Fruit fly (Drosophila melanogaster): ENCODE data around the gene IP3K1.

The IP3K1 gene

dm6 chr2L:9782176-9782581 lies at the start of gene IP3K1 (continued):
- TF ChIP-seq CG16779 (tag; optimal IDR thresholded peaks at IDR 0.05) (peak; percentile 76), OdsH (GFP tag; optimal IDR thresholded peaks at IDR 0.05) (no peak), Eip93F (GFP tag; optimal IDR thresholded peaks at IDR 0.05) (peak; percentile 62), Sox14 (GFP tag; optimal IDR thresholded peaks at IDR 0.05) (peak; percentile 60), fd59A (GFP tag; optimal IDR thresholded peaks at IDR 0.05) (peak; percentile 2), spab (GFP tag; optimal IDR thresholded peaks at IDR 0.05) (peak; percentile 31), Smox (GFP tag; optimal IDR thresholded peaks at IDR 0.05) (no peak), esn (GFP tag; optimal IDR thresholded peaks at IDR 0.05) (peak; percentile 57)

dm6 chr2L:9734134-9734533 lies 48.0 kb upstream of the IP3K1 start:
- TF ChIP-seq CG4318 (GFP tag; optimal IDR thresholded peaks at IDR 0.05) = no peak
- TF ChIP-seq Sox15 (GFP tag; optimal IDR thresholded peaks at IDR 0.05) = no peak
- TF ChIP-seq CG7368 (GFP tag; optimal IDR thresholded peaks at IDR 0.05) = peak; percentile 37
- peak; percentile 77 for TF ChIP-seq Eip78C (GFP tag)
- TF ChIP-seq achi (GFP tag; optimal IDR thresholded peaks at IDR 0.05) = peak; percentile 15
- TF ChIP-seq CG10669 (GFP tag; optimal IDR thresholded peaks at IDR 0.05) = peak; percentile 20
- TF ChIP-seq dac (GFP tag; optimal IDR thresholded peaks at IDR 0.05) = no peak
- peak; percentile 26 for TF ChIP-seq CG1621 (tag; optimal IDR thresholded peaks at IDR 0.05)
- TF ChIP-seq CG31627 (GFP tag; optimal IDR thresholded peaks at IDR 0.05) = no peak
- no peak for TF ChIP-seq Sox102F (GFP tag; optimal IDR thresholded peaks at IDR 0.05)
- peak; percentile 44; the same call in 1 of the 3 replicates for TF ChIP-seq CG6163 (GFP tag; IDR thresholded peaks at IDR 0.05)
- TF ChIP-seq Hr4 (GFP tag; optimal IDR thresholded peaks at IDR 0.05) = no peak
- peak in 1 of 2 experiments; percentile 8 for TF ChIP-seq ss (GFP tag; optimal IDR thresholded peaks at IDR 0.05)
- TF ChIP-seq eg (GFP tag; IDR thresholded peaks at IDR 0.05) = 0 out of 3 replicates have a peak, but pooled peaks have one; percentile 21
- TF ChIP-seq CG6854 (GFP tag; optimal IDR thresholded peaks at IDR 0.05) = peak; percentile 25
- peak; percentile 47 for TF ChIP-seq CG3919 (GFP tag; optimal IDR thresholded peaks at IDR 0.05)
- TF ChIP-seq CG34406 (GFP tag; optimal IDR thresholded peaks at IDR 0.05) = peak; percentile 38
- peak; percentile 21 for TF ChIP-seq CG8632 (GFP tag; optimal IDR thresholded peaks at IDR 0.05)
- TF ChIP-seq pdm3 (GFP tag; optimal IDR thresholded peaks at IDR 0.05) = peak; percentile 19
- TF ChIP-seq salr (GFP tag; optimal IDR thresholded peaks at IDR 0.05) = peak in 1 of 2 experiments; percentile 28

dm6 chr2L:9736000-9736695 lies 46.0 kb upstream of the IP3K1 start, which contains the start of gene CG13117:
Gene CG13117 (plus strand): TSS chr2L:9736645.
- TF ChIP-seq CG4318 (GFP tag; optimal IDR thresholded peaks at IDR 0.05) (peak; percentile 40), CG6808 (GFP tag; optimal IDR thresholded peaks at IDR 0.05) (peak; percentile 50), dsx (GFP tag; optimal IDR thresholded peaks at IDR 0.05; ENCODE audit: poor library complexity, severe bottlenecking) (no peak), Blimp-1 (GFP tag; optimal IDR thresholded peaks at IDR 0.05) (peak; percentile 12), Smox (GFP tag; optimal IDR thresholded peaks at IDR 0.05) (peak; percentile 37), vri (GFP tag; optimal IDR thresholded peaks at IDR 0.05) (no peak), achi (GFP tag; optimal IDR thresholded peaks at IDR 0.05) (peak; percentile 12), Sox14 (GFP tag; optimal IDR thresholded peaks at IDR 0.05) (peak; percentile 29), CG16779 (tag; optimal IDR thresholded peaks at IDR 0.05) (no peak), CG31627 (GFP tag; optimal IDR thresholded peaks at IDR 0.05) (peak; percentile 59), CG3032 (tag; optimal IDR thresholded peaks at IDR 0.05) (peak; percentile 32), fkh (GFP tag; optimal IDR thresholded peaks at IDR 0.05) (no peak), lz (GFP tag; optimal IDR thresholded peaks at IDR 0.05) (peak; percentile 65), Sox15 (GFP tag; optimal IDR thresholded peaks at IDR 0.05) (peak; percentile 4), Hr4 (GFP tag; optimal IDR thresholded peaks at IDR 0.05) (peak; percentile 49), CG6792 (GFP tag; optimal IDR thresholded peaks at IDR 0.05) (peak; percentile 55), CG10669 (GFP tag; optimal IDR thresholded peaks at IDR 0.05) (peak; percentile 23), Ets21C (GFP tag; optimal IDR thresholded peaks at IDR 0.05) (peak; percentile 37), Hr38 (GFP tag; optimal IDR thresholded peaks at IDR 0.05) (no peak), Hr39 (GFP tag; optimal IDR thresholded peaks at IDR 0.05) (peak; percentile 48), CG10631 (GFP tag; optimal IDR thresholded peaks at IDR 0.05) (peak; percentile 28), CG11294 (GFP tag; IDR thresholded peaks at IDR 0.05) (no peak), Eip93F (GFP tag; optimal IDR thresholded peaks at IDR 0.05) (no peak), Eip75B (GFP tag; optimal IDR thresholded peaks at IDR 0.05) (peak; percentile 49), dac (GFP tag; optimal IDR thresholded peaks at IDR 0.05) (no peak), cyc (GFP tag; optimal IDR thresholded peaks at IDR 0.05) (peak; percentile 55), CG9139 (GFP tag; optimal IDR thresholded peaks at IDR 0.05) (no peak), eg (GFP tag; IDR thresholded peaks at IDR 0.05) (peak; percentile 54; the same call in 2 of the 3 replicates), CG7368 (GFP tag; optimal IDR thresholded peaks at IDR 0.05) (peak; percentile 5), CG1621 (tag; optimal IDR thresholded peaks at IDR 0.05) (no peak), CG6276 (GFP tag; optimal IDR thresholded peaks at IDR 0.05) (peak; percentile 37)

Data from whole organism, prepupa.